Fruit fly (Drosophila melanogaster) whole organism, embryonic: ENCODE results near the gene CkIIalpha.

ENCODE experiments used
- Abd-B ChIP-seq: fragments of 200-800 bp; sonication (Bioruptor generic); optimal IDR thresholded peaks from 2 replicates; lab custom pipeline; 2018; ENCODE audit warnings: missing biosample characterization, mild to moderate bottlenecking, missing genetic modification characterization, moderate library complexity
- Awh ChIP-seq: fragments of 200-800 bp; sonication (Bioruptor generic); IDR thresholded peaks from 2 replicates; pipeline ENCODE4, ENCODE4 v1.3.6; 2022; ENCODE audit warnings: missing biosample characterization, missing genetic modification characterization
- Bdp1 ChIP-seq: fragments of 200-800 bp; sonication (Bioruptor generic); optimal IDR thresholded peaks from 3 replicates; lab custom pipeline; 2016; ENCODE audit warnings: missing biosample characterization, missing genetic modification characterization
- BtbVII ChIP-seq: fragments of 200-800 bp; sonication (Bioruptor generic); optimal IDR thresholded peaks from 3 replicates; lab custom pipeline; 2017; ENCODE audit warnings: missing biosample characterization, mild to moderate bottlenecking, missing genetic modification characterization
- CG10431 ChIP-seq: fragments of 200-800 bp; sonication (Bioruptor generic); optimal IDR thresholded peaks from 3 replicates; lab custom pipeline; 2018; ENCODE audit warnings: missing biosample characterization, mild to moderate bottlenecking, missing genetic modification characterization
- CG13894 ChIP-seq: fragments of 200-800 bp; sonication (Bioruptor generic); optimal IDR thresholded peaks from 3 replicates; lab custom pipeline; 2018; ENCODE audit warnings: missing biosample characterization, mild to moderate bottlenecking, missing genetic modification characterization, moderate library complexity
- CG17829 ChIP-seq: fragments of 200-800 bp; optimal IDR thresholded peaks from 2 replicates; lab custom pipeline; 2019; ENCODE audit warnings: missing biosample characterization, mild to moderate bottlenecking, missing genetic modification characterization, moderate library complexity
- CG2202 ChIP-seq: fragments of 200-800 bp; sonication (Bioruptor generic); optimal IDR thresholded peaks from 2 replicates; lab custom pipeline; 2018; ENCODE audit warnings: missing biosample characterization, mild to moderate bottlenecking, missing genetic modification characterization
- CG4854 ChIP-seq: fragments of 200-800 bp; sonication (Bioruptor generic); optimal IDR thresholded peaks from 2 replicates; lab custom pipeline; 2016; ENCODE audit warnings: missing biosample characterization, missing genetic modification characterization, inconsistent platforms
- CG6254 ChIP-seq: fragments of 200-800 bp; sonication (Bioruptor generic); optimal IDR thresholded peaks from 3 replicates; lab custom pipeline; 2017; ENCODE audit warnings: mild to moderate bottlenecking, missing biosample characterization, missing genetic modification reagents, missing genetic modification characterization
- CG6791 ChIP-seq: fragments of 200-800 bp; sonication (Bioruptor generic); IDR thresholded peaks from 3 replicates; pipeline ENCODE4 v1.3.6; 2022; ENCODE audit warnings: missing biosample characterization, missing genetic modification characterization; ENCODE audit not compliant: partially characterized antibody
- CG8089 ChIP-seq: fragments of 200-800 bp; sonication (Bioruptor generic); optimal IDR thresholded peaks from 3 replicates; lab custom pipeline; 2016; ENCODE audit warnings: missing biosample characterization, missing genetic modification characterization
- Camta ChIP-seq: fragments of 200-800 bp; sonication (Bioruptor generic); optimal IDR thresholded peaks from 2 replicates; lab custom pipeline; 2016; ENCODE audit warnings: missing biosample characterization, missing genetic modification characterization
- D19B ChIP-seq: fragments of 200-800 bp; sonication (Bioruptor generic); optimal IDR thresholded peaks from 2 replicates; lab custom pipeline; 2017; ENCODE audit warnings: missing biosample characterization, mild to moderate bottlenecking, missing genetic modification characterization
- Dfd ChIP-seq, 2 experiments: fragments of >200 bp; optimal IDR thresholded peaks; 2 replicates each; lab custom pipeline; 2017; ENCODE audit warnings: missing biosample characterization in 2 of 2, missing genetic modification characterization in 2 of 2
- Doc3 ChIP-seq: fragments of 200-800 bp; sonication (Bioruptor generic); IDR thresholded peaks from 3 replicates; pipeline ENCODE4 v1.3.6; 2022; ENCODE audit warnings: missing biosample characterization, missing genetic modification characterization; ENCODE audit not compliant: partially characterized antibody
- Dp ChIP-seq: fragments of 200-800 bp; sonication (Bioruptor generic); optimal IDR thresholded peaks from 2 replicates; lab custom pipeline; 2018; ENCODE audit warnings: missing biosample characterization, mild to moderate bottlenecking, missing genetic modification characterization, moderate library complexity
- HmgZ ChIP-seq: fragments of 200-800 bp; sonication (Bioruptor generic); optimal IDR thresholded peaks from 2 replicates; lab custom pipeline; 2018; ENCODE audit warnings: missing biosample characterization, mild to moderate bottlenecking, missing genetic modification characterization
- Hr51 ChIP-seq, 2 experiments: fragments of 200-800 bp; sonication (Bioruptor generic); optimal IDR thresholded peaks; 2 replicates in 1 of 2; 3 replicates in 1 of 2; lab custom pipeline; 2016 to 2018; ENCODE audit warnings: missing biosample characterization in 2 of 2, missing genetic modification characterization in 2 of 2, mild to moderate bottlenecking in 1 of 2, moderate library complexity in 1 of 2
- Hsf ChIP-seq: fragments of 200-800 bp; sonication (Bioruptor generic); optimal IDR thresholded peaks from 3 replicates; lab custom pipeline; 2016; ENCODE audit warnings: missing biosample characterization, missing genetic modification characterization
- Lim3 ChIP-seq: fragments of 200-800 bp; sonication (Bioruptor generic); IDR thresholded peaks from 2 replicates; pipeline ENCODE4 v1.3.6; 2022; ENCODE audit warnings: missing biosample characterization, missing genetic modification characterization
- Nf-YC ChIP-seq: fragments of 200-800 bp; optimal IDR thresholded peaks from 3 replicates; lab custom pipeline; 2019; ENCODE audit warnings: missing biosample characterization, mild to moderate bottlenecking, missing genetic modification characterization, moderate library complexity
- NfI ChIP-seq: fragments of 200-800 bp; sonication (Bioruptor generic); optimal IDR thresholded peaks from 3 replicates; lab custom pipeline; 2018; ENCODE audit warnings: missing biosample characterization, mild to moderate bottlenecking, missing genetic modification characterization, moderate library complexity
- Oli ChIP-seq: fragments of 200-800 bp; sonication (Bioruptor generic); optimal IDR thresholded peaks from 2 replicates; lab custom pipeline; 2018; ENCODE audit warnings: missing biosample characterization, mild to moderate bottlenecking, missing genetic modification characterization, moderate library complexity
- Side ChIP-seq: fragments of 200-800 bp; sonication (Bioruptor generic); optimal IDR thresholded peaks from 2 replicates; lab custom pipeline; 2016; ENCODE audit warnings: missing biosample characterization, missing genetic modification characterization
- Stat92E ChIP-seq, 3 experiments: fragments of >200 bp in 2 of 3; fragments of 200-800 bp in 1 of 3; sonication (Bioruptor generic) in 1 of 3; optimal IDR thresholded peaks; 2 replicates each; lab custom pipeline; 2017 to 2019; ENCODE audit warnings: missing biosample characterization in 3 of 3, missing genetic modification characterization in 3 of 3, mild to moderate bottlenecking in 1 of 3, moderate library complexity in 1 of 3
- Vsx1 ChIP-seq: fragments of 200-800 bp; sonication (Bioruptor generic); optimal IDR thresholded peaks from 2 replicates; lab custom pipeline; 2017; ENCODE audit warnings: missing biosample characterization, mild to moderate bottlenecking, missing genetic modification characterization, missing genetic modification reagents
- abd-A ChIP-seq: fragments of 200-800 bp; sonication (Bioruptor generic); optimal IDR thresholded peaks from 3 replicates; lab custom pipeline; 2019; ENCODE audit warnings: missing biosample characterization, mild to moderate bottlenecking, missing genetic modification characterization, moderate library complexity
- ap ChIP-seq: fragments of 200-800 bp; sonication (Bioruptor generic); IDR thresholded peaks from 2 replicates; pipeline ENCODE4 v1.3.6; 2022; ENCODE audit warnings: missing biosample characterization, missing genetic modification characterization
- ash1 ChIP-seq: fragments of 200-800 bp; sonication (Bioruptor generic); optimal IDR thresholded peaks from 2 replicates; lab custom pipeline; 2018; ENCODE audit warnings: missing biosample characterization, mild to moderate bottlenecking, missing genetic modification characterization
- az2 ChIP-seq: fragments of 200-800 bp; sonication (Bioruptor generic); optimal IDR thresholded peaks from 3 replicates; lab custom pipeline; 2016; ENCODE audit warnings: missing biosample characterization, missing genetic modification characterization
- bsh ChIP-seq, 2 experiments: fragments of 200-800 bp; sonication (Bioruptor generic); optimal IDR thresholded peaks; 2 replicates each; lab custom pipeline; 2017 to 2018; ENCODE audit warnings: mild to moderate bottlenecking in 2 of 2, missing biosample characterization in 2 of 2, missing genetic modification characterization in 2 of 2, moderate library complexity in 1 of 2
- cad ChIP-seq: fragments of >200 bp; optimal IDR thresholded peaks from 2 replicates; lab custom pipeline; 2017; ENCODE audit warnings: missing biosample characterization, missing genetic modification characterization
- chm ChIP-seq: fragments of 200-800 bp; sonication (Bioruptor generic); IDR thresholded peaks from 2 replicates; pipeline ENCODE4 v1.3.6; 2022; ENCODE audit warnings: missing biosample characterization, missing genetic modification characterization
- croc ChIP-seq: fragments of 200-800 bp; sonication (Bioruptor generic); conservative IDR thresholded peaks from 3 replicates; pipeline ENCODE4 v1.3.6; 2022; ENCODE audit warnings: missing biosample characterization, missing genetic modification characterization
- crol ChIP-seq: fragments of 200-800 bp; sonication (Bioruptor generic); IDR thresholded peaks from 2 replicates; pipeline ENCODE4 v1.3.6; 2022; ENCODE audit warnings: missing biosample characterization, missing genetic modification characterization
- crp ChIP-seq, 2 experiments: fragments of 200-800 bp; sonication (Bioruptor generic); optimal IDR thresholded peaks; 2 replicates in 1 of 2; 3 replicates in 1 of 2; lab custom pipeline; 2017; ENCODE audit warnings: missing biosample characterization in 2 of 2, missing genetic modification characterization in 2 of 2, mild to moderate bottlenecking in 1 of 2, moderate library complexity in 1 of 2
- cwo ChIP-seq: fragments of 200-800 bp; sonication (Bioruptor generic); optimal IDR thresholded peaks from 3 replicates; lab custom pipeline; 2017; ENCODE audit warnings: missing biosample characterization, missing genetic modification characterization, mild to moderate bottlenecking, moderate library complexity, missing genetic modification reagents
- fd3F ChIP-seq: fragments of 200-800 bp; sonication (Bioruptor generic); optimal IDR thresholded peaks from 2 replicates; lab custom pipeline; 2018; ENCODE audit warnings: missing biosample characterization, mild to moderate bottlenecking, missing genetic modification characterization, moderate library complexity
- gcm2 ChIP-seq: fragments of 200-800 bp; sonication (Bioruptor generic); optimal IDR thresholded peaks from 2 replicates; lab custom pipeline; 2016; ENCODE audit warnings: missing biosample characterization, missing genetic modification characterization
- grau ChIP-seq: fragments of 200-800 bp; optimal IDR thresholded peaks from 3 replicates; lab custom pipeline; 2019; ENCODE audit warnings: missing biosample characterization, mild to moderate bottlenecking, missing genetic modification characterization, moderate library complexity
- grn ChIP-seq: fragments of 200-800 bp; sonication (Bioruptor generic); optimal IDR thresholded peaks from 3 replicates; lab custom pipeline; 2017; ENCODE audit warnings: missing biosample characterization, missing genetic modification characterization
- her ChIP-seq: fragments of 200-800 bp; sonication (Bioruptor generic); optimal IDR thresholded peaks from 2 replicates; lab custom pipeline; 2016; ENCODE audit warnings: missing biosample characterization, missing genetic modification characterization
- schlank ChIP-seq: fragments of 200-800 bp; sonication (Bioruptor generic); optimal IDR thresholded peaks from 2 replicates; lab custom pipeline; 2018; ENCODE audit warnings: missing biosample characterization, mild to moderate bottlenecking, missing genetic modification characterization
- sima ChIP-seq: fragments of 200-800 bp; sonication (Bioruptor generic); optimal IDR thresholded peaks from 2 replicates; lab custom pipeline; 2016; ENCODE audit warnings: missing biosample characterization, missing genetic modification characterization
- sob ChIP-seq: fragments of 200-800 bp; sonication (Bioruptor generic); IDR thresholded peaks from 2 replicates; pipeline ENCODE4 v1.3.6; 2022; ENCODE audit warnings: missing biosample characterization, missing genetic modification characterization
- tio ChIP-seq: fragments of 200-800 bp; sonication (Bioruptor generic); optimal IDR thresholded peaks from 2 replicates; lab custom pipeline; 2017; ENCODE audit warnings: missing biosample characterization, missing genetic modification characterization, inconsistent platforms
- tll ChIP-seq, 2 experiments: fragments of 200-800 bp in 1 of 2; fragments of >200 bp in 1 of 2; sonication (Bioruptor generic) in 1 of 2; optimal IDR thresholded peaks; 2 replicates each; lab custom pipeline; 2017 to 2019; ENCODE audit warnings: missing biosample characterization in 2 of 2, missing genetic modification characterization in 2 of 2, mild to moderate bottlenecking in 1 of 2, moderate library complexity in 1 of 2
- vfl ChIP-seq: fragments of 200-800 bp; sonication (Bioruptor generic); optimal IDR thresholded peaks from 2 replicates; lab custom pipeline; 2016; ENCODE audit warnings: missing biosample characterization, missing genetic modification characterization
- wdn ChIP-seq: fragments of 200-800 bp; sonication (Bioruptor generic); IDR thresholded peaks from 2 replicates; pipeline ENCODE4 v1.3.6; 2022; ENCODE audit warnings: missing biosample characterization, missing genetic modification characterization

CkIIalpha gene

DNA sequence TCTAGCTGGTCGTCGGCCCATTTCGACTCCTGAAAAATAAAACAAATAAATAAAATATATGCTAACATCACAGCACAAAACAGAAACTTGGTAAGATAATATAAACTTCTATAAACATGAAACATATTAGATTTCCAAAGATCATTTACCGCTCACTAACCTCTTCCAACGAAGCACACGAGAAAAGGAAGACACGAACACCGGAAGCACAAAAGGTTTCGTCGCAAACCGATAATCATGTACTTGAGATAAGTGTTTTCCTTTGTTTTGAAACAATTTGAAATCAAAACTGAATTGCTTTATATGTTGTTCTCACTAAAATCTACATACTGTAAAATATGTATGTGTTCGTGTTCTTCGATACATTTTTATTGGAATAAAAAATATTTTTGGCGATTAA lies 1.6 kb upstream of the CkIIalpha start, which contains the start of gene RpL10 (continued):
- TF ChIP-seq Dp (no peak), grn (no peak), CG4854 (no peak), ap (GFP tag; lab: Robert Waterston, UW) (no peak), CG6254 (GFP tag; lab: Kevin White, UChicago) (no peak), Abd-B (GFP tag; lab: Kevin White, UChicago) (no peak), Bdp1 (GFP tag; lab: Kevin White, UChicago) (no peak), NfI (GFP tag; lab: Kevin White, UChicago) (peak; percentile 75), HmgZ (tag; lab: Kevin White, UChicago) (peak; percentile 61), chm (GFP tag; lab: Robert Waterston, UW) (no peak), CG17829 (tag; lab: Kevin White, UChicago) (peak; percentile 42), gcm2 (GFP tag; lab: Kevin White, UChicago) (no peak), Nf-YC (tag; lab: Kevin White, UChicago) (no peak), CG13894 (no peak), crol (GFP tag; lab: Robert Waterston, UW) (no peak), CG6791 (GFP tag; lab: Robert Waterston, UW) (no peak), wdn (no peak; the same call in 1 of the 2 replicates), vfl (no peak), D19B (GFP tag; lab: Kevin White, UChicago) (peak; percentile 31), cwo (GFP tag; lab: Kevin White, UChicago) (no peak), sob (GFP tag; lab: Robert Waterston, UW) (no peak), Side (peak; percentile 7), Doc3 (GFP tag; lab: Robert Waterston, UW) (no peak), Dfd (GFP tag; optimal IDR thresholded peaks at IDR 0.05; lab: Kevin White, UChicago) (peak in 1 of 2 experiments; percentile 37), abd-A (tag; lab: Kevin White, UChicago) (no peak), Vsx1 (GFP tag; lab: Kevin White, UChicago) (no peak), Awh (GFP tag; lab: Robert Waterston, UW) (no peak), sima (no peak), az2 (GFP tag; lab: Kevin White, UChicago) (peak; percentile 9), CG8089 (GFP tag; lab: Kevin White, UChicago) (peak; percentile 74), grau (tag; lab: Kevin White, UChicago) (no peak), Stat92E (GFP tag; optimal IDR thresholded peaks at IDR 0.05; lab: Kevin White, UChicago) (no peak), tll (GFP tag; optimal IDR thresholded peaks at IDR 0.05; lab: Kevin White, UChicago) (no peak), Hr51 (GFP tag; optimal IDR thresholded peaks at IDR 0.05; lab: Kevin White, UChicago) (no peak), Oli (tag; lab: Kevin White, UChicago) (no peak), bsh (GFP tag; optimal IDR thresholded peaks at IDR 0.05; lab: Kevin White, UChicago) (peak in 1 of 2 experiments; percentile 41), CG10431 (GFP tag; lab: Kevin White, UChicago) (peak; percentile 51), cad (GFP tag; lab: Kevin White, UChicago) (no peak), ash1 (GFP tag; lab: Kevin White, UChicago) (no peak), fd3F (GFP tag; lab: Kevin White, UChicago) (peak; percentile 30), Hsf (GFP tag; lab: Kevin White, UChicago) (peak; percentile 54), Lim3 (GFP tag; lab: Robert Waterston, UW) (no peak), schlank (tag; lab: Kevin White, UChicago) (peak; percentile 22), her (GFP tag; lab: Kevin White, UChicago) (no peak), BtbVII (no peak), CG2202 (tag; lab: Kevin White, UChicago) (no peak), crp (GFP tag; optimal IDR thresholded peaks at IDR 0.05; lab: Kevin White, UChicago) (no peak), croc (GFP tag; lab: Robert Waterston, UW) (peak; percentile 40; the same call in 2 of the 3 replicates), Camta (GFP tag; lab: Kevin White, UChicago) (peak; percentile 36), tio (GFP tag; lab: Kevin White, UChicago) (no peak)
